Worm (Caenorhabditis elegans): ENCODE measurements around the gene C25E10.10.

DNA sequence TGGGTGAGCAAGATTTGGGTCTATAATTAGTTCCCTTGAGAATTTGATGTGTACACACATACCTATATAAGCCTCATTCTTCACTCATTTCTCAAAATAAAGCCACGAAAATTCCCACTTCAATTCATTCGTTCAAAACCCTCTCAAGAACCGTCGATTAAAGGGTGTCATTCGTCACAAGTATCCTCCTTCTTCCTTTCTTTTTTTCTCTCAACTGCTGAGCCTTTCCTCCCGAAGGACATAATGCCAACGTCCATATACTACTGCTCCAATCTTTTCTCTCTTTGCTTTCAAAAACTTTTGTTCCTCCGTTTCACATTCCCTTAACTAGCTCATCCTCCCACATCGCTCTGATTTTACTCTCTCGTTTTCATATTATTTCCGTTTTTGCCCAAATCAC is 36.1 kb upstream of the C25E10.10 start, which contains the start of gene T27E4.1:
- TF ChIP-seq pha-4 (tag; optimal IDR thresholded peaks at IDR 0.05) (no peak), lsy-2 (tag; optimal IDR thresholded peaks at IDR 0.05) (no peak), nhr-12 (tag; optimal IDR thresholded peaks at IDR 0.05) (no peak), drap-1 (GFP tag; optimal IDR thresholded peaks at IDR 0.05) (no peak), unc-39 (tag; optimal IDR thresholded peaks at IDR 0.05) (no peak), hlh-1 (tag; optimal IDR thresholded peaks at IDR 0.05) (no peak), ces-1 (GFP tag; optimal IDR thresholded peaks at IDR 0.05) (no peak)

Measured in whole organism, mixed stage, embryonic.